Fruit fly (Drosophila melanogaster): ENCODE results near the gene CG5800.

DNA sequence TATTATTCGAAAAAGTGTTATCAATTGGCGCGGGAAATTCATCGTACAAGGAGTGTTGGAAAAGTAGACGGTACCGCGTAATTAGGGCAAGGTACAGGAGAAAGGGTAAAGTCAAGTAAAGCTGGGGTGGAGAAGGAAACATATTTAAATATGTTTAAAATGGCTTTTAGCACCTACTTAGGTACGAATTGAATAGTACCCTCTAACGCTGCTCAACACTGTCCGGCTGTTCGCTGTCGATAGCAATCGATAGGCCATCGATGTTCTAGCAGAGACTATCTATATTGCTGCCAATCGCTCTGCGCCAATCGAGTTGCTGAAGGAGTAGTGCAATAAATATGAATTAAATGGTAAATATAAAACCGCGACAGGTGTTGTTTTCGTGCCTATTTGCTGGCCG is 36.8 kb upstream of the CG5800 start, which contains the start of gene X11L:
- TF ChIP-seq hbn (GFP tag; IDR thresholded peaks at IDR 0.05; ENCODE audit: partially characterized antibody) (peak; percentile 75), cato (GFP tag; optimal IDR thresholded peaks at IDR 0.05; ENCODE audit: borderline replicate concordance) (peak; percentile 37), CG4424 (GFP tag; optimal IDR thresholded peaks at IDR 0.05) (peak; percentile 63), CG11723 (GFP tag; optimal IDR thresholded peaks at IDR 0.05) (no peak), Optix (GFP tag; IDR thresholded peaks at IDR 0.05) (peak; percentile 75), ci (GFP tag; IDR thresholded peaks at IDR 0.05) (peak; percentile 83), Nf-YB (GFP tag; optimal IDR thresholded peaks at IDR 0.05) (no peak), eyg (GFP tag; optimal IDR thresholded peaks at IDR 0.05) (peak; percentile 24)
